Worm (Caenorhabditis elegans): ENCODE measurements around the gene B0495.9.

Gene B0495.9

ce11 chrII:7671705-7672104 lies 36.8 kb downstream of the B0495.9 start, which contains the start of gene lir-1:
TSS of gene lir-1 (plus strand) at chrII:7672005.
- no peak for TF ChIP-seq him-1 (tag; optimal IDR thresholded peaks at IDR 0.05)
- TF ChIP-seq W03F9.2 (tag; optimal IDR thresholded peaks at IDR 0.05), result no peak
- no peak for TF ChIP-seq dao-5 (tag; optimal IDR thresholded peaks at IDR 0.05)

ce11 chrII:7670039-7670438 lies 38.5 kb downstream of the B0495.9 start:
- TF ChIP-seq W03F9.2 (tag; optimal IDR thresholded peaks at IDR 0.05) (no peak), him-1 (tag; optimal IDR thresholded peaks at IDR 0.05) (no peak), dao-5 (tag; optimal IDR thresholded peaks at IDR 0.05) (no peak)

- TF ChIP-seq him-1 (tag; optimal IDR thresholded peaks at IDR 0.05) (no peak), dao-5 (tag; optimal IDR thresholded peaks at IDR 0.05) (no peak), W03F9.2 (tag; optimal IDR thresholded peaks at IDR 0.05) (no peak)
Observed at ce11 chrII:7669409-7669808, 39.1 kb downstream of the B0495.9 start.

ce11 chrII:7666967-7667366 lies 41.5 kb downstream of the B0495.9 start, which contains the start of gene lir-2:
TSS of gene lir-2 (plus strand) at chrII:7667267.
- no peak for TF ChIP-seq W03F9.2 (tag; optimal IDR thresholded peaks at IDR 0.05)
- no peak for TF ChIP-seq dao-5 (tag; optimal IDR thresholded peaks at IDR 0.05)
- no peak for TF ChIP-seq him-1 (tag; optimal IDR thresholded peaks at IDR 0.05)

ce11 chrII:7666338-7666737 lies 42.2 kb downstream of the B0495.9 start:
- TF ChIP-seq W03F9.2 (tag; optimal IDR thresholded peaks at IDR 0.05) (no peak), him-1 (tag; optimal IDR thresholded peaks at IDR 0.05) (no peak), dao-5 (tag; optimal IDR thresholded peaks at IDR 0.05) (no peak)

ce11 chrII:7663704-7664660 lies 44.5 kb downstream of the B0495.9 start, which contains the start of the genes F18A1.7 and rpa-1:
TSS of gene F18A1.7 (minus strand) at chrII:7663754.
TSS of gene rpa-1 (plus strand) at chrII:7664582.
- TF ChIP-seq W03F9.2 (tag; optimal IDR thresholded peaks at IDR 0.05), result no peak
- no peak for TF ChIP-seq him-1 (tag; optimal IDR thresholded peaks at IDR 0.05)
- no peak for TF ChIP-seq dao-5 (tag; optimal IDR thresholded peaks at IDR 0.05)

ce11 chrII:7663028-7663427 lies 45.5 kb downstream of the B0495.9 start:
- TF ChIP-seq him-1 (tag; optimal IDR thresholded peaks at IDR 0.05) (no peak), dao-5 (tag; optimal IDR thresholded peaks at IDR 0.05) (no peak), W03F9.2 (tag; optimal IDR thresholded peaks at IDR 0.05) (no peak)

ce11 chrII:7662008-7662686 lies 46.4 kb downstream of the B0495.9 start, which contains the start of gene alfa-1:
TSS of gene alfa-1 (minus strand) at chrII:7662522.
- TF ChIP-seq him-1 (tag; optimal IDR thresholded peaks at IDR 0.05) (no peak), dao-5 (tag; optimal IDR thresholded peaks at IDR 0.05) (no peak), W03F9.2 (tag; optimal IDR thresholded peaks at IDR 0.05) (no peak)
